Worm (Caenorhabditis elegans) whole organism, early embryonic: ENCODE measurements around the gene C26H9A.3.
"Not testable (repeated sequence)": the region's sequence is repeated elsewhere in the genome, so short reads cannot be mapped to it uniquely, and the experiment has no call there.

Source experiments
- B0310.2 ChIP-seq: sonication (generic microtip); optimal IDR thresholded peaks from 2 replicates; lab custom pipeline; 2016; ENCODE audit warnings: mild to moderate bottlenecking, missing genetic modification characterization, missing compliant biosample characterization
- F13C5.2 ChIP-seq: sonication (generic microtip); optimal IDR thresholded peaks from 2 replicates; lab custom pipeline; 2017; ENCODE audit warnings: mild to moderate bottlenecking, missing genetic modification characterization, inconsistent platforms, missing compliant biosample characterization
- aly-1 ChIP-seq: sonication (generic microtip); optimal IDR thresholded peaks from 2 replicates; lab custom pipeline; 2016; ENCODE audit warnings: missing genetic modification characterization, missing compliant biosample characterization
- ama-1 ChIP-seq: fragments of 150-350 bp; optimal IDR thresholded peaks from 2 replicates; lab custom pipeline; 2014
- ceh-13 ChIP-seq: fragments of 200-800 bp; sonication (Bioruptor generic); optimal IDR thresholded peaks from 2 replicates; lab custom pipeline; 2018; ENCODE audit warnings: mild to moderate bottlenecking, missing genetic modification characterization, missing compliant biosample characterization
- ceh-36 ChIP-seq: sonication (generic microtip); optimal IDR thresholded peaks from 2 replicates; lab custom pipeline; 2016; ENCODE audit warnings: missing genetic modification characterization, inconsistent platforms, missing compliant biosample characterization
- ets-7 ChIP-seq: sonication (generic microtip); optimal IDR thresholded peaks from 2 replicates; lab custom pipeline; 2016; ENCODE audit warnings: missing genotype, missing genetic modification characterization, missing compliant biosample characterization
- flt-1 ChIP-seq: fragments of 200-800 bp; sonication (Bioruptor generic); IDR thresholded peaks from 2 replicates; pipeline ENCODE4 v1.3.6; 2022; ENCODE audit warnings: missing genetic modification characterization, missing compliant biosample characterization
- hmbx-1 ChIP-seq: sonication (generic microtip); optimal IDR thresholded peaks from 2 replicates; lab custom pipeline; 2016; ENCODE audit warnings: mild to moderate bottlenecking, missing genetic modification characterization, missing compliant biosample characterization
- hmg-4 ChIP-seq: fragments of 200-800 bp; sonication (Bioruptor generic); optimal IDR thresholded peaks from 2 replicates; lab custom pipeline; 2018; ENCODE audit warnings: mild to moderate bottlenecking, missing genetic modification characterization, missing compliant biosample characterization
- hnd-1 ChIP-seq: sonication (generic microtip); optimal IDR thresholded peaks from 2 replicates; lab custom pipeline; 2016; ENCODE audit warnings: missing genetic modification characterization, missing compliant biosample characterization
- pes-1 ChIP-seq: fragments of 200-800 bp; sonication (Bioruptor generic); IDR thresholded peaks from 2 replicates; pipeline ENCODE4 v1.3.6; 2022; ENCODE audit warnings: missing genetic modification reagents, missing genetic modification characterization, missing compliant biosample characterization
- scrt-1 ChIP-seq: fragments of 200-800 bp; sonication (Bioruptor generic); IDR thresholded peaks from 2 replicates; pipeline ENCODE4 v1.3.6; 2022; ENCODE audit warnings: missing genetic modification characterization, missing compliant biosample characterization
- sea-1 ChIP-seq: fragments of 200-800 bp; sonication (Bioruptor generic); conservative IDR thresholded peaks from 2 replicates; pipeline ENCODE4 v1.3.6; 2022; ENCODE audit warnings: missing genetic modification characterization, missing compliant biosample characterization
- tbx-11 ChIP-seq: fragments of 200-800 bp; sonication (Bioruptor generic); IDR thresholded peaks from 2 replicates; pipeline ENCODE4 v1.3.6; 2022; ENCODE audit warnings: missing genetic modification characterization, missing compliant biosample characterization
- tbx-37 ChIP-seq: fragments of 200-800 bp; sonication (Bioruptor generic); conservative IDR thresholded peaks from 2 replicates; pipeline ENCODE4 v1.3.6; 2022; ENCODE audit warnings: missing genetic modification reagents, missing genetic modification characterization, missing compliant biosample characterization
- tra-4 ChIP-seq: sonication (generic microtip); optimal IDR thresholded peaks from 2 replicates; lab custom pipeline; 2017; ENCODE audit warnings: missing genetic modification characterization, missing compliant biosample characterization

C26H9A.3 gene

DNA sequence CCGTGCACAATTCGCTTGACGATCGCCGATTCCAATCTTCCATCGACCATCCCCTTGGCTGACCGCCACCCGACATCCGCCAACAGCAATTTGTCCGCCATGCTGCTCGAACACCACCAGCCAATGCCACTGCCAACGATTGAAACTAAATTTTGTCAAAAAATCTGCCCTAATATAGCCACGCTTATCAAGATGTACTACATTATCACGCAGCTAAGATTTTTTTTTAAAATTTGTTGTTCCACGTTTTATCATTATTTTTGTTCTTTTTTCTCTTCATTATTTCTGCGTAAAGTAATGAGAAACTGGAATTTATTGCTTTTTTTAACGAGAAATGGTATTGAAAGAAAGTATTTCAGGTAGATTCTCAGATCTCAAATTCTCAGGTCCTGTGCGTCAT is at the start of gene C26H9A.3:
Gene C26H9A.3, minus strand, starts transcription at position 101 of the 400 bp plus-strand sequence.
- not testable (repeated sequence) for TF ChIP-seq ceh-13 (GFP tag; lab: Kevin White, UChicago); aly-1 (tag; lab: Kevin White, UChicago); ceh-36 (tag; lab: Kevin White, UChicago)

DNA sequence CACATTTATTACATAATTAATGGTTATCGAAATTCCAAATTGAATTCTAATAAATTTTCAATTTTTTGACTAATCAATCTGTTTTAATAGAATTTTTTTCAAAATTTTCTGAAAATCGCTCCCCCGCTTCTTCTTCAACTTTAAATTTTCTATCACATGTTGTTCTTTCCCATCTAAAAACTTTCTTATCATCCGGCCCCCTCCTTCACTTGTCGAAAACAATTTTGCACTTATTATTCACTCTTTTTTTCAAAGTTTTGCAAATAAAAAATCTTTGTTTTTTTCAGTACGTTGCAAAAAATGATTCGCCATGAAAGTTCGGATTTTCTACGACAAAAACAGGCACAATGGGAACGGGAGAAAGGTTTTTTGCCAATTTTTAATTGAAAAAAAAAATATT is 49.2 kb upstream of the C26H9A.3 start, which contains the start of gene T23B5.3:
Gene T23B5.3, plus strand, starts transcription at position 301 of the 400 bp plus-strand sequence.
- TF ChIP-seq sea-1 (no peak), tra-4 (no peak), tbx-11 (GFP tag; lab: Robert Waterston, UW) (no peak), tbx-37 (GFP tag; lab: Robert Waterston, UW) (no peak), ceh-13 (GFP tag; lab: Kevin White, UChicago) (no peak), pes-1 (GFP tag; lab: Robert Waterston, UW) (no peak), scrt-1 (no peak), ama-1 (lab: Kevin White, UChicago) (no peak)

DNA sequence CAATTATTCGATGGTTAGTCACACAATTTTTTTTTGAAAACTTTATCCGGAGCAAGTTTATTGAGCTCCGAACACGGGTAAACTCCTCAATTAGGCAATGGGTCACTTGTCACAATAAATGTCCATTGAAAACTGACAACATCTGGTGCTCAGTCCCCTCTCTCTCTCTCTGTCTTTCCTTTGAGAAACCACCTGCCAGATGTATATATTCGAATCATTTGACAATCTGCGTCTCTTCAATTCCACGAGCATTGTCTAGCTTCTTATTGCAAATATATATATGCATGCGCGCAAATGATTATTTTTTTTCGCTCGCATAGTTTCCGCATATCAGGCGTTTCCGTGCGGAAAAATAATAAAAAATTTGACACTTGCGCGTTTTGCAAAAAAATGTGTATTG is 46.6 kb upstream of the C26H9A.3 start:
- TF ChIP-seq B0310.2 (tag; lab: Kevin White, UChicago) (no peak), pes-1 (GFP tag; lab: Robert Waterston, UW) (no peak), tra-4 (no peak), tbx-11 (GFP tag; lab: Robert Waterston, UW) (no peak), ets-7 (tag; lab: Kevin White, UChicago) (no peak), tbx-37 (GFP tag; lab: Robert Waterston, UW) (no peak), F13C5.2 (tag; lab: Kevin White, UChicago) (no peak), sea-1 (no peak), flt-1 (no peak), hnd-1 (tag; lab: Kevin White, UChicago) (no peak), ceh-13 (GFP tag; lab: Kevin White, UChicago) (no peak), scrt-1 (no peak), hmbx-1 (tag; lab: Kevin White, UChicago) (no peak), ceh-36 (tag; lab: Kevin White, UChicago) (no peak), aly-1 (tag; lab: Kevin White, UChicago) (no peak), ama-1 (lab: Kevin White, UChicago) (no peak), hmg-4 (GFP tag; lab: Kevin White, UChicago) (no peak)

DNA sequence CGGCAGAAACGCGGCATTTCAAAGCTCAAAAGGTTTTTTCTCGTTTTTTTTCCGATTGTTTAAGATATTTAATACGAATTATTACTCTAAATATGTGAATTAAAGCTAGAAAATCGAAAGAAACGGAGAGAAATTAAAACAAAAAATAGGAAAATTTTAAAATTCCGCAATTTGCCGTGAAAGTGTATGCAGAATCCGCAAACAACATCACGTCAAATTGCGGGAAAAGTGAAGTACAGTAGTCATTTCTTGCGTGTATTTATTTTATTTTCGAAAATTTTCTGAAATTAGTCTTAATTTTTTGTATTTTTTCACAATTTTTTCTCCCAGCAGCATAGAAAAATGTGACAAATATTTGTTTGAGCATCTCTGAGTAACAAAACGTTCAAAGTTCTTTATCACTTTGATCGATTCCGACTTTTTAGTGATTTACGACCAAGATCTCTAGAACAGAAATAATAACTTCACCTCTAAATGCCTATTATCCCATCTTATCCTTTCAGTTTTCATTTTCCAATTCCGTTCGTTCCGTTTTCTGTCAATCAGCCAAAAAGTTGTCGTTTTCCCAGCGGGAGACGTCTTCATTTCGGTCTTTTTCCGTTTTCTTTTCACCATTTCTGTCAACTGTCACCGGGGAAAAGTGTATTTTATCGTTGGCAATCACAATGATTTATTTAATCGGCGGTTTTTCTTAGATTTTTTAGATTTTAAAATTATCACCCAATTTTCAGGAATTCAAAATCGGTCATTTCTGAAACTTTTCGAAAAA is 45.8 kb upstream of the C26H9A.3 start:
- TF ChIP-seq pes-1 (GFP tag; lab: Robert Waterston, UW) (no peak), tbx-11 (GFP tag; lab: Robert Waterston, UW) (no peak), hnd-1 (tag; lab: Kevin White, UChicago) (no peak), hmbx-1 (tag; lab: Kevin White, UChicago) (no peak), F13C5.2 (tag; lab: Kevin White, UChicago) (no peak), flt-1 (no peak), scrt-1 (no peak), hmg-4 (GFP tag; lab: Kevin White, UChicago) (no peak), tra-4 (no peak), B0310.2 (tag; lab: Kevin White, UChicago) (no peak), ceh-13 (GFP tag; lab: Kevin White, UChicago) (no peak)

DNA sequence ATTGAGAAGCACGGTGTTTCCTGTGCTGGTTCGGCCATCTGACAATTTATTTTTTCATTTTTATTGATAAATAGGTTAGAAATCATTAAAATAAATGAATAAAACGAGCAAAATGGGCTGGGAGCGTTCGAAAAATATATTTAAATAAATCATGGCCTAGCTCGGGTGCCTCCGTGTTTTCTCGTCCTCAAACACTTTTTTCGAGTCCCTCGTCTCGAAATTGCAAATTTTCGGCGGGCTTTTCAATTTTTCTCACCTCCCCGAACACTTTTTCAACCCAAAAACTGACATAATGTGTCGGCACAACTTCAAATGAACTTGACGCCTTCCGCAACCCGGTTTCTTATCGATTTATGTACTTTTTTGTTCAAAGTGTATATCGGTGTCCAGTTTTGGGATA is 45.1 kb upstream of the C26H9A.3 start, which contains the start of gene prmt-9:
Gene prmt-9, minus strand, starts transcription at position 38 of the 400 bp plus-strand sequence.
- TF ChIP-seq ama-1 (lab: Kevin White, UChicago) = no peak
- TF ChIP-seq ets-7 (tag; lab: Kevin White, UChicago) = no peak
- no peak for TF ChIP-seq hmg-4 (GFP tag; lab: Kevin White, UChicago)
- TF ChIP-seq aly-1 (tag; lab: Kevin White, UChicago) = no peak
- no peak for TF ChIP-seq tra-4
- TF ChIP-seq B0310.2 (tag; lab: Kevin White, UChicago) = no peak
- TF ChIP-seq scrt-1 = no peak
- TF ChIP-seq F13C5.2 (tag; lab: Kevin White, UChicago) = no peak
- TF ChIP-seq tbx-11 (GFP tag; lab: Robert Waterston, UW) = no peak

DNA sequence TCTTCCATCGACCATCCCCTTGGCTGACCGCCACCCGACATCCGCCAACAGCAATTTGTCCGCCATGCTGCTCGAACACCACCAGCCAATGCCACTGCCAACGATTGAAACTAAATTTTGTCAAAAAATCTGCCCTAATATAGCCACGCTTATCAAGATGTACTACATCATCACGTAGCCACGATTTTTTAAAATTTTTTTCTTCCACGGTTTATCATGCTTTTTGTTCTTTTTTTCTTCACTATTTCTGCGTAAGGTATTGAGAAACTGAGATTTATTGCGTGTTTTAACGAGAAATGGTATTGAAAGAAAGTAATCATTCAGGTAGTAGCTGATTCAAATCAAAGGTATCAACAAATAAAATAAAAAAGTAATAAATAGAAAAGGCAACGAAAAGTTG is 37.9 kb upstream of the C26H9A.3 start, which contains the start of gene T23B5.6:
Gene T23B5.6, minus strand, starts transcription at position 101 of the 400 bp plus-strand sequence.
- not testable (repeated sequence) for TF ChIP-seq pes-1 (GFP tag; lab: Robert Waterston, UW); tbx-11 (GFP tag; lab: Robert Waterston, UW); F13C5.2 (tag; lab: Kevin White, UChicago)

DNA sequence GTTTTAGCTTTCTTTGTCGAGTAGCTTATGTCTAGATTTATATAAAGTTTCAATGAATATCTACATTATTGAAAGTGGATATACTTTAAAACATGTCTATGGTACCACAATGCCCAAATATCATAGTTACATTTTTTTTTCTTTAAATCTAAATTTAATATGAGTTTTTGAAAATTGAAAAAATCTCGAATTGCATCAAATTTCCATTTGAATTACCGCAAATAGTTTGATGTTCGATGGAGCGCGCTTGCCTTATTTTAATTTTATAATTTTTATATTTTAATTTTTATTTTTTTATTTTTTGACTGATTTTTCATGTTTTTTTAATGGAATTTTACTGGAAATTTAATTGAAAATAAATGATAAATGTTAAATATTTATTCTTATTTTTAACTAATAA is 35.5 kb upstream of the C26H9A.3 start, which contains the start of gene T23B5.4:
Gene T23B5.4, plus strand, starts transcription at position 301 of the 400 bp plus-strand sequence.
- TF ChIP-seq ama-1 (lab: Kevin White, UChicago) = no peak
- no peak for TF ChIP-seq hnd-1 (tag; lab: Kevin White, UChicago)
- no peak for TF ChIP-seq ceh-13 (GFP tag; lab: Kevin White, UChicago)
- no peak for TF ChIP-seq flt-1
- TF ChIP-seq F13C5.2 (tag; lab: Kevin White, UChicago) = no peak
- no peak for TF ChIP-seq tra-4
- no peak for TF ChIP-seq ceh-36 (tag; lab: Kevin White, UChicago)
- TF ChIP-seq B0310.2 (tag; lab: Kevin White, UChicago) = no peak
- no peak for TF ChIP-seq tbx-11 (GFP tag; lab: Robert Waterston, UW)
- TF ChIP-seq ets-7 (tag; lab: Kevin White, UChicago) = no peak
- TF ChIP-seq tbx-37 (GFP tag; lab: Robert Waterston, UW) = no peak
- TF ChIP-seq sea-1 = no peak
- no peak for TF ChIP-seq aly-1 (tag; lab: Kevin White, UChicago)
- TF ChIP-seq hmbx-1 (tag; lab: Kevin White, UChicago) = no peak
- no peak for TF ChIP-seq pes-1 (GFP tag; lab: Robert Waterston, UW)
- TF ChIP-seq hmg-4 (GFP tag; lab: Kevin White, UChicago) = no peak
- no peak for TF ChIP-seq scrt-1
